Fruit fly (Drosophila melanogaster) whole organism, prepupa: Measurements from ENCODE around the gene axo.

Experiments
- CG16779 ChIP-seq: fragments of 200-800 bp; sonication (Bioruptor generic); optimal IDR thresholded peaks from 3 replicates; lab custom pipeline; 2017; ENCODE audit warnings: missing biosample characterization, mild to moderate bottlenecking, missing genetic modification characterization
- CG32006 ChIP-seq: fragments of 200-800 bp; sonication (Bioruptor generic); optimal IDR thresholded peaks from 3 replicates; lab custom pipeline; 2017; ENCODE audit warnings: missing biosample characterization, mild to moderate bottlenecking, missing genetic modification characterization
- CG34406 ChIP-seq: fragments of 200-800 bp; sonication (Bioruptor generic); optimal IDR thresholded peaks from 3 replicates; lab custom pipeline; 2016; ENCODE audit warnings: missing biosample characterization, missing genetic modification characterization
- CG4318 ChIP-seq: fragments of 200-800 bp; sonication (Bioruptor generic); optimal IDR thresholded peaks from 3 replicates; lab custom pipeline; 2017; ENCODE audit warnings: missing biosample characterization, mild to moderate bottlenecking, missing genetic modification characterization
- CG6808 ChIP-seq: fragments of 200-800 bp; sonication (Bioruptor generic); optimal IDR thresholded peaks from 3 replicates; lab custom pipeline; 2017; ENCODE audit warnings: missing biosample characterization, missing genetic modification characterization, mild to moderate bottlenecking, moderate library complexity, missing genetic modification reagents
- Ets96B ChIP-seq: fragments of 200-800 bp; optimal IDR thresholded peaks from 2 replicates; lab custom pipeline; 2019; ENCODE audit warnings: missing biosample characterization, mild to moderate bottlenecking, missing genetic modification characterization, moderate library complexity
- Gug ChIP-seq: fragments of 200-800 bp; sonication (Bioruptor generic); IDR thresholded peaks from 2 replicates; pipeline ENCODE4 v1.3.6; 2022; ENCODE audit warnings: missing biosample characterization, missing genetic modification characterization
- Hr4 ChIP-seq: fragments of 200-800 bp; sonication (Bioruptor generic); optimal IDR thresholded peaks from 3 replicates; lab custom pipeline; 2016; ENCODE audit warnings: missing biosample characterization, missing genetic modification characterization
- OdsH ChIP-seq: fragments of 200-800 bp; sonication (Bioruptor generic); optimal IDR thresholded peaks from 3 replicates; lab custom pipeline; 2016; ENCODE audit warnings: missing biosample characterization, missing genetic modification characterization
- Sox14 ChIP-seq: fragments of 200-800 bp; sonication (Bioruptor generic); optimal IDR thresholded peaks from 3 replicates; lab custom pipeline; 2016; ENCODE audit warnings: missing biosample characterization, missing genetic modification characterization
- eg ChIP-seq: fragments of 200-800 bp; sonication (Bioruptor generic); IDR thresholded peaks from 3 replicates; pipeline ENCODE4 v1.3.6; 2022; ENCODE audit warnings: missing biosample characterization, missing genetic modification characterization
- lz ChIP-seq: fragments of 200-800 bp; sonication (Bioruptor generic); optimal IDR thresholded peaks from 3 replicates; lab custom pipeline; 2016; ENCODE audit warnings: missing biosample characterization, missing genetic modification characterization
- net ChIP-seq: fragments of 200-800 bp; sonication (Bioruptor generic); optimal IDR thresholded peaks from 3 replicates; lab custom pipeline; 2016; ENCODE audit warnings: missing biosample characterization, missing genetic modification characterization
- spab ChIP-seq: fragments of 200-800 bp; sonication (Bioruptor generic); optimal IDR thresholded peaks from 2 replicates; lab custom pipeline; 2017; ENCODE audit warnings: missing biosample characterization, mild to moderate bottlenecking, missing genetic modification characterization, missing genetic modification reagents

- TF ChIP-seq net (GFP tag; lab: Kevin White, UChicago) (no peak), CG32006 (GFP tag; lab: Kevin White, UChicago) (no peak), Hr4 (GFP tag; lab: Kevin White, UChicago) (no peak), CG6808 (GFP tag; lab: Kevin White, UChicago) (no peak), CG16779 (no peak), Sox14 (GFP tag; lab: Kevin White, UChicago) (no peak), CG34406 (no peak), spab (GFP tag; lab: Kevin White, UChicago) (no peak), eg (no peak), OdsH (GFP tag; lab: Kevin White, UChicago) (no peak), lz (no peak), Gug (no peak), Ets96B (tag; lab: Kevin White, UChicago) (no peak), CG4318 (GFP tag; lab: Kevin White, UChicago) (no peak)
Observed at dm6 chr3L:4590051-4590450, 97.1 kb downstream of the axo start.
